Fruit fly (Drosophila melanogaster) whole organism, embryonic: ENCODE results near the gene CG13074.
A peak's percentile ranks its signal among the peaks of the same experiment; 100 is the strongest.

Experiments
- Asciz ChIP-seq: fragments of 200-800 bp; sonication (Bioruptor generic); optimal IDR thresholded peaks from 2 replicates; lab custom pipeline; 2017; ENCODE audit warnings: missing biosample characterization, mild to moderate bottlenecking, missing genetic modification characterization, missing genetic modification reagents
- Blimp-1 ChIP-seq: fragments of 200-800 bp; sonication (Bioruptor generic); optimal IDR thresholded peaks from 3 replicates; lab custom pipeline; 2018; ENCODE audit warnings: missing biosample characterization, missing genetic modification characterization, mild to moderate bottlenecking, moderate library complexity, missing genetic modification reagents
- CG10321 ChIP-seq: fragments of 200-800 bp; sonication (Bioruptor generic); IDR thresholded peaks from 2 replicates; pipeline ENCODE4 v1.3.6; 2022; ENCODE audit warnings: missing biosample characterization, missing genetic modification characterization
- CG10462 ChIP-seq: fragments of 200-800 bp; sonication (Bioruptor generic); optimal IDR thresholded peaks from 2 replicates; lab custom pipeline; 2016; ENCODE audit warnings: missing biosample characterization, missing genetic modification characterization
- CG12299 ChIP-seq: fragments of 200-800 bp; sonication (Bioruptor generic); optimal IDR thresholded peaks from 2 replicates; lab custom pipeline; 2018; ENCODE audit warnings: missing biosample characterization, mild to moderate bottlenecking, missing genetic modification characterization
- CG13775 ChIP-seq: fragments of 200-800 bp; sonication (Bioruptor generic); optimal IDR thresholded peaks from 3 replicates; lab custom pipeline; 2017; ENCODE audit warnings: missing biosample characterization, mild to moderate bottlenecking, missing genetic modification characterization
- CG14050 ChIP-seq: fragments of 200-800 bp; sonication (Bioruptor generic); IDR thresholded peaks from 3 replicates; pipeline ENCODE4 v1.3.6; 2022; ENCODE audit warnings: missing biosample characterization, missing genetic modification characterization
- CG14441 ChIP-seq: fragments of 200-800 bp; sonication (Bioruptor generic); IDR thresholded peaks from 2 replicates; pipeline ENCODE4 v1.3.6; 2022; ENCODE audit warnings: missing biosample characterization, missing genetic modification characterization
- CG15011 ChIP-seq: fragments of 200-800 bp; sonication (Bioruptor generic); optimal IDR thresholded peaks from 3 replicates; lab custom pipeline; 2018; ENCODE audit warnings: missing biosample characterization, mild to moderate bottlenecking, missing genetic modification characterization
- CG15269 ChIP-seq: fragments of 200-800 bp; sonication (Bioruptor generic); optimal IDR thresholded peaks from 2 replicates; lab custom pipeline; 2018; ENCODE audit warnings: missing biosample characterization, mild to moderate bottlenecking, missing genetic modification characterization, moderate library complexity
- CG1602 ChIP-seq: fragments of 200-800 bp; sonication (Bioruptor generic); optimal IDR thresholded peaks from 3 replicates; lab custom pipeline; 2016; ENCODE audit warnings: missing biosample characterization, missing genetic modification characterization
- CG2199 ChIP-seq: fragments of 200-800 bp; sonication (Bioruptor generic); IDR thresholded peaks from 3 replicates; pipeline ENCODE4 v1.3.6; 2022; ENCODE audit warnings: missing biosample characterization, missing genetic modification characterization
- CG2712 ChIP-seq: fragments of 200-800 bp; optimal IDR thresholded peaks from 3 replicates; lab custom pipeline; 2019; ENCODE audit warnings: missing biosample characterization, mild to moderate bottlenecking, missing genetic modification characterization, moderate library complexity
- CG31224 ChIP-seq: fragments of 200-800 bp; sonication (Bioruptor generic); IDR thresholded peaks from 2 replicates; pipeline ENCODE4 v1.3.6; 2022; ENCODE audit warnings: missing biosample characterization, missing genetic modification characterization
- CG3163 ChIP-seq: fragments of 200-800 bp; sonication (Bioruptor generic); optimal IDR thresholded peaks from 3 replicates; lab custom pipeline; 2016; ENCODE audit warnings: missing biosample characterization, missing genetic modification characterization
- CG33213 ChIP-seq: fragments of 200-800 bp; sonication (Bioruptor generic); optimal IDR thresholded peaks from 3 replicates; lab custom pipeline; 2016; ENCODE audit warnings: missing biosample characterization, missing genetic modification characterization
- CG34422 ChIP-seq: fragments of 200-800 bp; sonication (Bioruptor generic); IDR thresholded peaks from 3 replicates; pipeline ENCODE4 v1.3.6; 2022; ENCODE audit warnings: missing biosample characterization, missing genetic modification characterization
- CG5953 ChIP-seq: fragments of 200-800 bp; sonication (Bioruptor generic); IDR thresholded peaks from 2 replicates; pipeline ENCODE4 v1.3.6; 2022; ENCODE audit warnings: missing biosample characterization, missing genetic modification characterization
- CG9437 ChIP-seq: fragments of 200-800 bp; sonication (Bioruptor generic); optimal IDR thresholded peaks from 2 replicates; lab custom pipeline; 2018; ENCODE audit warnings: missing biosample characterization, mild to moderate bottlenecking, missing genetic modification characterization
- Camta ChIP-seq: fragments of 200-800 bp; sonication (Bioruptor generic); optimal IDR thresholded peaks from 2 replicates; lab custom pipeline; 2016; ENCODE audit warnings: missing biosample characterization, missing genetic modification characterization
- D19A ChIP-seq: fragments of 200-800 bp; optimal IDR thresholded peaks from 3 replicates; lab custom pipeline; 2019; ENCODE audit warnings: missing biosample characterization, mild to moderate bottlenecking, missing genetic modification characterization, moderate library complexity
- Eip74EF ChIP-seq, 2 experiments: fragments of 200-800 bp in 1 of 2; fragments of >200 bp in 1 of 2; sonication (Bioruptor generic) in 1 of 2; optimal IDR thresholded peaks; 2 replicates each; lab custom pipeline; 2017 to 2019; ENCODE audit warnings: missing biosample characterization in 2 of 2, missing genetic modification characterization in 2 of 2, mild to moderate bottlenecking in 1 of 2, moderate library complexity in 1 of 2
- H15 ChIP-seq: fragments of 200-800 bp; sonication (Bioruptor generic); IDR thresholded peaks from 3 replicates; pipeline ENCODE4 v1.3.6; 2022; ENCODE audit warnings: missing biosample characterization, missing genetic modification characterization
- HLH3B ChIP-seq: fragments of 200-800 bp; sonication (Bioruptor generic); IDR thresholded peaks from 2 replicates; pipeline ENCODE4 v1.3.6; 2022; ENCODE audit warnings: missing biosample characterization, missing genetic modification characterization
- Hr78 ChIP-seq, 2 experiments: fragments of 200-800 bp in 1 of 2; fragments of >200 bp in 1 of 2; sonication (Bioruptor generic) in 1 of 2; optimal IDR thresholded peaks; 2 replicates each; lab custom pipeline; 2017 to 2019; ENCODE audit warnings: missing biosample characterization in 2 of 2, missing genetic modification characterization in 2 of 2, mild to moderate bottlenecking in 1 of 2, moderate library complexity in 1 of 2
- Jarid2 ChIP-seq: fragments of 200-800 bp; sonication (Bioruptor generic); optimal IDR thresholded peaks from 3 replicates; lab custom pipeline; 2017; ENCODE audit warnings: mild to moderate bottlenecking, missing biosample characterization, missing genetic modification reagents, missing genetic modification characterization
- Mad ChIP-seq: fragments of 200-800 bp; sonication (Bioruptor generic); optimal IDR thresholded peaks from 2 replicates; lab custom pipeline; 2016; ENCODE audit warnings: missing biosample characterization, missing genetic modification characterization
- Nf-YA ChIP-seq: fragments of 200-800 bp; sonication (Bioruptor generic); IDR thresholded peaks from 2 replicates; pipeline ENCODE4 v1.3.6; 2022; ENCODE audit warnings: missing biosample characterization, missing genetic modification characterization
- Nf-YB ChIP-seq: fragments of 200-800 bp; sonication (Bioruptor generic); optimal IDR thresholded peaks from 3 replicates; lab custom pipeline; 2019; ENCODE audit warnings: missing biosample characterization, mild to moderate bottlenecking, missing genetic modification characterization, moderate library complexity
- Oli ChIP-seq: fragments of 200-800 bp; sonication (Bioruptor generic); optimal IDR thresholded peaks from 2 replicates; lab custom pipeline; 2018; ENCODE audit warnings: missing biosample characterization, mild to moderate bottlenecking, missing genetic modification characterization, moderate library complexity
- Opbp ChIP-seq: fragments of 200-800 bp; sonication (Bioruptor generic); IDR thresholded peaks from 3 replicates; pipeline ENCODE4 v1.3.6; 2022; ENCODE audit warnings: missing biosample characterization, missing genetic modification characterization; ENCODE audit not compliant: partially characterized antibody
- Sox100B ChIP-seq: fragments of 200-800 bp; sonication (Bioruptor generic); optimal IDR thresholded peaks from 3 replicates; lab custom pipeline; 2018; ENCODE audit warnings: missing biosample characterization, mild to moderate bottlenecking, missing genetic modification characterization
- aop ChIP-seq: fragments of 200-800 bp; sonication (Bioruptor generic); IDR thresholded peaks from 2 replicates; pipeline ENCODE4 v1.3.6; 2022; ENCODE audit warnings: missing biosample characterization, missing genetic modification characterization
- ap ChIP-seq: fragments of 200-800 bp; sonication (Bioruptor generic); IDR thresholded peaks from 2 replicates; pipeline ENCODE4 v1.3.6; 2022; ENCODE audit warnings: missing biosample characterization, missing genetic modification characterization
- ara ChIP-seq: fragments of 200-800 bp; sonication (Bioruptor generic); IDR thresholded peaks from 2 replicates; pipeline ENCODE4 v1.3.6; 2022; ENCODE audit warnings: missing biosample characterization, missing genetic modification characterization
- btn ChIP-seq: fragments of 200-800 bp; sonication (Bioruptor generic); optimal IDR thresholded peaks from 2 replicates; lab custom pipeline; 2016; ENCODE audit warnings: missing biosample characterization, missing genetic modification characterization
- ftz-f1 ChIP-seq: fragments of 200-800 bp; sonication (Bioruptor generic); optimal IDR thresholded peaks from 2 replicates; lab custom pipeline; 2016; ENCODE audit warnings: missing biosample characterization, missing genetic modification characterization
- grn ChIP-seq: fragments of 200-800 bp; sonication (Bioruptor generic); optimal IDR thresholded peaks from 3 replicates; lab custom pipeline; 2017; ENCODE audit warnings: missing biosample characterization, missing genetic modification characterization
- hb ChIP-seq: fragments of 200-800 bp; sonication (Bioruptor generic); IDR thresholded peaks from 3 replicates; pipeline ENCODE4 v1.3.6; 2022; ENCODE audit warnings: missing biosample characterization, missing genetic modification characterization; ENCODE audit not compliant: partially characterized antibody
- jumu ChIP-seq: fragments of 200-800 bp; sonication (Bioruptor generic); optimal IDR thresholded peaks from 3 replicates; lab custom pipeline; 2016; ENCODE audit warnings: missing biosample characterization, missing genetic modification characterization
- klu ChIP-seq: fragments of 200-800 bp; sonication (Bioruptor generic); IDR thresholded peaks from 2 replicates; pipeline ENCODE4 v1.3.6; 2022; ENCODE audit warnings: missing biosample characterization, missing genetic modification characterization
- lola ChIP-seq, 3 experiments: fragments of >200 bp in 2 of 3; fragments of 200-800 bp in 1 of 3; sonication (Bioruptor generic) in 1 of 3; optimal IDR thresholded peaks; 2 replicates each; lab custom pipeline; 2017 to 2019; ENCODE audit warnings: missing biosample characterization in 3 of 3, missing genetic modification characterization in 3 of 3, mild to moderate bottlenecking in 1 of 3, moderate library complexity in 1 of 3
- mirr ChIP-seq: fragments of 200-800 bp; sonication (Bioruptor generic); optimal IDR thresholded peaks from 3 replicates; lab custom pipeline; 2018; ENCODE audit warnings: missing biosample characterization, mild to moderate bottlenecking, missing genetic modification characterization
- pfk ChIP-seq: fragments of 200-800 bp; sonication (Bioruptor generic); optimal IDR thresholded peaks from 2 replicates; lab custom pipeline; 2018; ENCODE audit warnings: missing biosample characterization, mild to moderate bottlenecking, missing genetic modification characterization, moderate library complexity
- pnt ChIP-seq: fragments of 200-800 bp; sonication (Bioruptor generic); optimal IDR thresholded peaks from 3 replicates; lab custom pipeline; 2016; ENCODE audit warnings: missing biosample characterization, missing genetic modification characterization
- slou ChIP-seq: fragments of 200-800 bp; sonication (Bioruptor generic); optimal IDR thresholded peaks from 3 replicates; lab custom pipeline; 2016; ENCODE audit warnings: missing biosample characterization, missing genetic modification characterization
- tgo ChIP-seq: fragments of 200-800 bp; sonication (Bioruptor generic); IDR thresholded peaks from 3 replicates; pipeline ENCODE4 v1.3.6; 2022; ENCODE audit warnings: missing biosample characterization, missing genetic modification characterization
- unc-4 ChIP-seq: fragments of 200-800 bp; sonication (Bioruptor generic); IDR thresholded peaks from 2 replicates; pipeline ENCODE4 v1.3.6; 2022; ENCODE audit warnings: missing biosample characterization, missing genetic modification characterization; ENCODE audit not compliant: partially characterized antibody
- zen ChIP-seq: fragments of 200-800 bp; sonication (Bioruptor generic); optimal IDR thresholded peaks from 3 replicates; lab custom pipeline; 2018; ENCODE audit warnings: missing biosample characterization, mild to moderate bottlenecking, missing genetic modification characterization, moderate library complexity

The CG13074 gene

DNA sequence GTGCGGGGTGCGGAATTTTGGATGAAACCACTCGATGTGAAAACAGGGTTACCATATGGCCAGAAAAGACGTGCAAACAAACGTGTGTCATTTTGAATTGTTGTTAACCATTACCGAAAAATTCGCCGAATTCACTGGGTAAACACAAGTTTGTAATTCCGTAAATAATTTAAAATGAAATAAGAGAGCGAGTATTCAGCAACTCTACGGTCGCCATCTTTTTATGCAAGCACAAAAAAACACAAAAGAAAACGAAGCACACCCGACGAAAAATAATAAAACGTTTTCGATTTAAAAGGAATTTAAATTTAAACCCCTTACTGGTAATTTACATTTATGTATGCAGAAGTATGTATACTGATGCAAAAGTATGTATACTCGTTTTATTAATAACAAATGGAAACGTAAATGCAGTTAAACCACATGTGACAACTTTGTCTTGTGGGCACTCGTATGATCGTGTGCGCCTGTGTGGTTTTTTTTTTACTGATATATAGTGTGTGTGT, 51.4 kb downstream of the CG13074 start (continued):
- TF ChIP-seq mirr (GFP tag; lab: Kevin White, UChicago): peak; percentile 85
- peak; percentile 87 for TF ChIP-seq Camta
- TF ChIP-seq ftz-f1 (GFP tag; lab: Kevin White, UChicago): no peak
- peak; percentile 92 for TF ChIP-seq zen (tag; lab: Kevin White, UChicago)
- TF ChIP-seq CG13775 (GFP tag; lab: Kevin White, UChicago): peak; percentile 82
- peak; percentile 90 for TF ChIP-seq HLH3B (GFP tag; lab: Robert Waterston, UW)
- TF ChIP-seq CG2199: peak; percentile 68; the same call in 1 of the 3 replicates
- no peak for TF ChIP-seq Opbp (GFP tag; lab: Robert Waterston, UW)
- peak; percentile 92 for TF ChIP-seq CG34422 (GFP tag; lab: Robert Waterston, UW)
- peak; percentile 86 for TF ChIP-seq CG10462
- peak; percentile 89 for TF ChIP-seq Sox100B (GFP tag; lab: Kevin White, UChicago)
- TF ChIP-seq CG3163: peak; percentile 64
- peak; percentile 74; the same call in 1 of the 2 replicates for TF ChIP-seq CG10321
- TF ChIP-seq Jarid2: peak; percentile 41
- TF ChIP-seq pnt (GFP tag; lab: Kevin White, UChicago): peak; percentile 78
- peak; percentile 88 for TF ChIP-seq ap (GFP tag; lab: Robert Waterston, UW)
- TF ChIP-seq Hr78 (GFP tag; optimal IDR thresholded peaks at IDR 0.05; lab: Kevin White, UChicago): peak in 1 of 2 experiments; percentile 72
- peak; percentile 93 for TF ChIP-seq Blimp-1 (GFP tag; lab: Kevin White, UChicago)
- peak; percentile 97 for TF ChIP-seq CG15269 (tag; lab: Kevin White, UChicago)
- peak; percentile 79 for TF ChIP-seq CG9437 (GFP tag; lab: Kevin White, UChicago)
- no peak for TF ChIP-seq unc-4
- TF ChIP-seq D19A (tag; lab: Kevin White, UChicago): peak; percentile 86
- peak; percentile 88 for TF ChIP-seq Mad (GFP tag; lab: Kevin White, UChicago)
- TF ChIP-seq CG15011 (GFP tag; lab: Kevin White, UChicago): peak; percentile 86
- peak; percentile 82 for TF ChIP-seq CG31224 (GFP tag; lab: Robert Waterston, UW)
- TF ChIP-seq btn (GFP tag; lab: Kevin White, UChicago): peak; percentile 86
- TF ChIP-seq Eip74EF (GFP tag; optimal IDR thresholded peaks at IDR 0.05; lab: Kevin White, UChicago): peak in 1 of 2 experiments; percentile 91
- TF ChIP-seq aop (GFP tag; lab: Robert Waterston, UW): peak; percentile 71
- peak; percentile 82 for TF ChIP-seq Asciz (GFP tag; lab: Kevin White, UChicago)
- TF ChIP-seq CG14050 (GFP tag; lab: Robert Waterston, UW): peak; percentile 89
- no peak for TF ChIP-seq pfk (GFP tag; lab: Kevin White, UChicago)
- peak; percentile 97 for TF ChIP-seq CG2712 (tag; lab: Kevin White, UChicago)
- peak; percentile 78 for TF ChIP-seq klu (GFP tag; lab: Robert Waterston, UW)
- TF ChIP-seq CG33213 (GFP tag; lab: Kevin White, UChicago): peak; percentile 80
- TF ChIP-seq Oli (tag; lab: Kevin White, UChicago): peak; percentile 93
- peak; percentile 86 for TF ChIP-seq H15
- peak; percentile 92 for TF ChIP-seq tgo (GFP tag; lab: Robert Waterston, UW)
- TF ChIP-seq Nf-YA (GFP tag; lab: Robert Waterston, UW): peak; percentile 74; the same call in 1 of the 2 replicates
- peak; percentile 61 for TF ChIP-seq slou (GFP tag; lab: Kevin White, UChicago)
- TF ChIP-seq grn: no peak
- peak; percentile 95 for TF ChIP-seq ara (GFP tag; lab: Robert Waterston, UW)
- peak; percentile 87 for TF ChIP-seq CG1602 (GFP tag; lab: Kevin White, UChicago)
- TF ChIP-seq jumu: peak; percentile 93
- peak; percentile 73 for TF ChIP-seq CG5953 (GFP tag; lab: Robert Waterston, UW)
- TF ChIP-seq hb (GFP tag; lab: Robert Waterston, UW): no peak
- TF ChIP-seq CG14441 (GFP tag; lab: Robert Waterston, UW): peak; percentile 90
- peak; percentile 94 for TF ChIP-seq CG12299 (tag; lab: Kevin White, UChicago)
- TF ChIP-seq lola (GFP tag; optimal IDR thresholded peaks at IDR 0.05; lab: Kevin White, UChicago): peak in 2 of 3 experiments; percentile 13 to 89
- TF ChIP-seq Nf-YB (GFP tag; lab: Kevin White, UChicago): peak; percentile 83
